Worm (Caenorhabditis elegans): ENCODE results near the gene C47D12.5.
A peak's percentile ranks its signal among the peaks of the same experiment; 100 is the strongest.

The C47D12.5 gene

DNA sequence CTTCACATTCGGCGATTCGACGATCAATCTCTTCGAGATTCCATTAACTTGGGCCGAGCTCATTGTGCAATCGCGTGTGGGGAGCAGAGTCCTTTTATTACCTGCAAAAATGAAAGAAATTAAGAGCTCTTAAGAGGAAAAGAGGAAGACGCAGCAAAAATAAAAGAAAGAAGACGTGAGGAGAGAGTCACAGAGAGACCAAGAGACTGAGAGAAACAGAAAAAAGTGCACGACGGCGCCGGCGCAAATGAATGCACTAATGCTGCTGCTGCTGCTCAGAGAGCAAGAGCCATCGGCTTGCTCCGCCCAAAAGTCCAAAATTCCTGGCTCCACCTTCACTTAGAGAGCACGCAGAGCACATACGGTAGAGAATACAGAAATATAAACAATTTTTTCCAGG, 15.1 kb upstream of the C47D12.5 start, which contains the start of gene inos-1:
Gene inos-1, minus strand, starts transcription at position 101 of the 400 bp plus-strand sequence.
- TF ChIP-seq ceh-9 (tag; optimal IDR thresholded peaks at IDR 0.05) = no peak
- no peak for TF ChIP-seq fkh-6 (tag; optimal IDR thresholded peaks at IDR 0.05)
- no peak for TF ChIP-seq ceh-45 (GFP tag; IDR thresholded peaks at IDR 0.05)
- TF ChIP-seq unc-86 (tag; optimal IDR thresholded peaks at IDR 0.05) = no peak
- no peak for TF ChIP-seq pha-4 (tag; optimal IDR thresholded peaks at IDR 0.05)
- no peak for TF ChIP-seq fax-1 (tag; optimal IDR thresholded peaks at IDR 0.05)
- no peak for TF ChIP-seq rnt-1 (tag; optimal IDR thresholded peaks at IDR 0.05)
- TF ChIP-seq tbx-2 (tag; optimal IDR thresholded peaks at IDR 0.05) = no peak
- no peak for TF ChIP-seq che-1 (tag; optimal IDR thresholded peaks at IDR 0.05)
- no peak for TF ChIP-seq unc-3 (GFP tag; conservative IDR thresholded peaks at IDR 0.05)
- no peak for TF ChIP-seq unc-3 (tag; optimal IDR thresholded peaks at IDR 0.05)
- no peak for TF ChIP-seq sox-2 (GFP tag; IDR thresholded peaks at IDR 0.05)
- TF ChIP-seq sdc-2 (tag; optimal IDR thresholded peaks at IDR 0.05) = no peak
- TF ChIP-seq hlh-15 (tag; optimal IDR thresholded peaks at IDR 0.05) = no peak
- TF ChIP-seq ceh-6 (GFP tag; optimal IDR thresholded peaks at IDR 0.05) = no peak
- no peak for TF ChIP-seq pax-1 (tag; optimal IDR thresholded peaks at IDR 0.05)
- no peak for TF ChIP-seq npax-4 (tag; optimal IDR thresholded peaks at IDR 0.05)
- TF ChIP-seq hlh-8 (tag; optimal IDR thresholded peaks at IDR 0.05) = no peak
- TF ChIP-seq pros-1 (tag; optimal IDR thresholded peaks at IDR 0.05) = no peak
- TF ChIP-seq lim-6 (tag; optimal IDR thresholded peaks at IDR 0.05) = no peak
- no peak for TF ChIP-seq hlh-30 (tag; optimal IDR thresholded peaks at IDR 0.05; ENCODE audit: insufficient read depth)

DNA sequence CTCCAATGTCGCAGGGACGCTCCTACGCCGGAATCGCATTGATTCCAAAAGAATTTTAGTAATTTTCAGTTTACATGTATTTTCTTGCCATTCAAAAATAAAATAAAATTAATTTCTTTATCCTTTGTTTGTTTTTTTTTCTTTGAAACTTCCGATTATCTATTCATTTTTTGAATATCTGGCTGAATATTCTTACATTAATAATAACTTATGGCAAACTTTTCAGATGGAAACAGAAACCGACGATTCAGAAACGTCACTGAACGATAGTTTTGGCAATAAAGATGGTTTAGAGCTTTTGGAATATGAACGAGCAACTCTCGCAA, 10.8 kb upstream of the C47D12.5 start, which contains the start of gene xpf-1:
Gene xpf-1, plus strand, starts transcription at position 227 of the 326 bp plus-strand sequence.
- TF ChIP-seq lin-11 (tag; optimal IDR thresholded peaks at IDR 0.05) (no peak), syd-9 (tag; optimal IDR thresholded peaks at IDR 0.05) (no peak), sox-2 (GFP tag; IDR thresholded peaks at IDR 0.05) (no peak), ceh-18 (tag; optimal IDR thresholded peaks at IDR 0.05) (no peak), nfya-1 (tag; optimal IDR thresholded peaks at IDR 0.05) (no peak), ttx-3 (tag; optimal IDR thresholded peaks at IDR 0.05) (no peak), pros-1 (tag; optimal IDR thresholded peaks at IDR 0.05) (no peak), ahr-1 (tag; optimal IDR thresholded peaks at IDR 0.05) (no peak)

DNA sequence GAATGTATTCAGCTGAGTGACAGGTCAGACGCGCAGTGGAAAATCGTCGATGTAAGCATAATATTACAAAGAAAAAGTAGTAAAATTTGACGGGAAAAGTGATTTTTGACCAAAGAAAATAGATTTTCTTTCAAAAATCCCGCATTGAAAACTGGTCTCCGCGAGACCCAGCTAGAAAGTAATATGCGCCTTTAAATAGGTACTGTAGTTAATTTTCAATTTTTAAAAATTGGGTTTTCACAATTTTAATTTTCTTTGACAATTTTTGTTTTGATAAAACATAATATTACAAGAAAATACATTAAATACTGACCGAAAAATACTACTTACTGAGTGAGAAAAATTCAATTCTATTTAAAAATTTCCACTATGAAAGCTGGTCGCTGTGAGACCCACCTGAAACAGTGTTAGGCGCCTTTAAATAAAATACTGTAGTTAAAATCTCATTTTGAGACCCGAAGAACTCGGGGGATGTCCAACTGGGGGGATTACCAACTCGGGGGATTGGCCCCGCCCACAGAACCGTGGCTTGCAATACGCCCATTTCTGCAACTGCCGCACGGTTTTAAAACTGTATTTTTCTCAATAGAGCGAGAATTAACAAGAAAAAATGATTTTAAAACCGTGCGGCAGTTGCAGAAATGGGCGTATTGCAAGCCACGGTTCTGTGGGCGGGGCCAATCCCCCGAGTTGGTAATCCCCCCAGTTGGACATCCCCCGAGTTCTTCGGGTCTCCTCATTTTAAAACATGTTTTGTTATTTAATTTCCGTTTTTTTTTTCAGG, 10.3 kb upstream of the C47D12.5 start, which contains the start of gene tars-1:
Gene tars-1, minus strand, starts transcription at position 497 of the 784 bp plus-strand sequence.
- peak; percentile 20 for TF ChIP-seq unc-55 (GFP tag; optimal IDR thresholded peaks at IDR 0.05)

DNA sequence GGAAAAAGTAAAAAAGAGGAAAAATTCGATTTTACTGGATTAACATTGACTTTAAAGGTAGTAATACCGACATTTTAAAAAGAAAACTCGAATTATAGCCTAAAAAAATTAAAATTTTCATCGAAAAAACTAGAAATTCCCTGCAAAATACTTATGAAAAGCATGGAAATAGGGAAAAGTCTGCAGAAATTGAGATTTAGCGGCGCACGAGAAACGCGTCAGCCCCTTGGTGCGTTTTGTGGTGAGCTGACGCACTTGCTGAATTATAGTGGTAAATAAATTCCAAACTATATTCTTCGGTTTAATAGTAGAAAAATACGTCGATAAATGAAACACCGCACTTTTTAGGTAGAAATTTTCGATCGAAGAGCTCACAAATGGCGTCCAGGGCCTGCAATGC, 9.4 kb upstream of the C47D12.5 start:
- TF ChIP-seq ceh-48 (tag; optimal IDR thresholded peaks at IDR 0.05) (no peak), pat-9 (tag; optimal IDR thresholded peaks at IDR 0.05) (peak; percentile 25), ref-2 (tag; optimal IDR thresholded peaks at IDR 0.05) (no peak), tbx-2 (tag; optimal IDR thresholded peaks at IDR 0.05) (peak; percentile 14), ceh-31 (tag; optimal IDR thresholded peaks at IDR 0.05) (peak; percentile 56), ztf-16 (tag; optimal IDR thresholded peaks at IDR 0.05) (peak; percentile 1), sox-4 (tag; optimal IDR thresholded peaks at IDR 0.05) (peak; percentile 22), rnt-1 (tag; optimal IDR thresholded peaks at IDR 0.05) (peak; percentile 18), ceh-18 (tag; optimal IDR thresholded peaks at IDR 0.05) (peak; percentile 14), ceh-6 (GFP tag; optimal IDR thresholded peaks at IDR 0.05) (peak; percentile 1), ceh-34 (tag; optimal IDR thresholded peaks at IDR 0.05) (no peak), hlh-8 (tag; optimal IDR thresholded peaks at IDR 0.05) (no peak), nfya-1 (tag; optimal IDR thresholded peaks at IDR 0.05) (peak; percentile 37), ceh-22 (tag; optimal IDR thresholded peaks at IDR 0.05) (no peak), pros-1 (tag; optimal IDR thresholded peaks at IDR 0.05) (no peak), C08G9.2 (tag; optimal IDR thresholded peaks at IDR 0.05) (no peak), che-1 (tag; optimal IDR thresholded peaks at IDR 0.05) (peak; percentile 8), ahr-1 (tag; optimal IDR thresholded peaks at IDR 0.05) (no peak), sdc-2 (tag; optimal IDR thresholded peaks at IDR 0.05) (no peak), unc-86 (tag; optimal IDR thresholded peaks at IDR 0.05) (peak; percentile 18)

Data from whole organism, late embryonic.